Worm (Caenorhabditis elegans) whole organism, midembryonic: ENCODE measurements around the gene R10H10.7.

ENCODE experiments used
- flt-1 ChIP-seq: fragments of 200-800 bp; sonication (Bioruptor generic); IDR thresholded peaks from 2 replicates; pipeline ENCODE4 v1.3.6; 2022; ENCODE audit warnings: missing genetic modification characterization, missing compliant biosample characterization
- ref-1 ChIP-seq: fragments of 200-800 bp; sonication (Bioruptor generic); conservative IDR thresholded peaks from 2 replicates; pipeline ENCODE4 v1.3.6; 2022; ENCODE audit warnings: missing genetic modification reagents, missing genetic modification characterization, missing compliant biosample characterization
- ztf-23 ChIP-seq: fragments of 200-800 bp; sonication (Bioruptor generic); IDR thresholded peaks from 2 replicates; pipeline ENCODE4 v1.3.6; 2022; ENCODE audit warnings: missing genetic modification reagents, missing genetic modification characterization, missing compliant biosample characterization
- ztf-29 ChIP-seq: fragments of 200-800 bp; sonication (Bioruptor generic); IDR thresholded peaks from 2 replicates; pipeline ENCODE4 v1.3.6; 2022; ENCODE audit warnings: missing genetic modification reagents, missing genetic modification characterization, missing compliant biosample characterization

ce11 chrIV:10360336-10360735 is 53.4 kb downstream of the R10H10.7 start, which contains the start of gene ugt-59:
- TF ChIP-seq ztf-29: no peak
- TF ChIP-seq ref-1 (GFP tag; lab: Robert Waterston, UW): no peak
- no peak for TF ChIP-seq ztf-23 (GFP tag; lab: Robert Waterston, UW)
- no peak for TF ChIP-seq flt-1 (GFP tag; lab: Robert Waterston, UW)
